Worm (Caenorhabditis elegans) whole organism, L1 larva: ENCODE measurements around the gene C56C10.7.

Source experiments
- C16A3.4 ChIP-seq: fragments of 150-350 bp; optimal IDR thresholded peaks from 2 replicates; lab custom pipeline; 2014; ENCODE audit warnings: missing biosample characterization, missing genetic modification characterization
- F16B12.6 ChIP-seq: fragments of 150-350 bp; optimal IDR thresholded peaks from 2 replicates; lab custom pipeline; 2014; ENCODE audit warnings: missing biosample characterization, missing genetic modification characterization
- aha-1 ChIP-seq: fragments of 150-350 bp; optimal IDR thresholded peaks from 2 replicates; lab custom pipeline; 2014; ENCODE audit warnings: missing biosample characterization, missing genetic modification characterization
- aly-2 ChIP-seq: fragments of 150-350 bp; optimal IDR thresholded peaks from 2 replicates; lab custom pipeline; 2014; ENCODE audit warnings: missing biosample characterization, missing genetic modification characterization
- ama-1 ChIP-seq: fragments of 150-350 bp; optimal IDR thresholded peaks from 2 replicates; lab custom pipeline; 2014
- blmp-1 ChIP-seq: fragments of 150-350 bp; optimal IDR thresholded peaks from 2 replicates; lab custom pipeline; 2014; ENCODE audit warnings: missing biosample characterization, missing genetic modification characterization
- ceh-63 ChIP-seq: fragments of 200-800 bp; sonication (Bioruptor generic); optimal IDR thresholded peaks from 2 replicates; lab custom pipeline; 2018; ENCODE audit warnings: mild to moderate bottlenecking, missing genetic modification characterization, missing compliant biosample characterization
- ceh-8 ChIP-seq: fragments of 200-800 bp; sonication (Bioruptor generic); optimal IDR thresholded peaks from 2 replicates; lab custom pipeline; 2018; ENCODE audit warnings: mild to moderate bottlenecking, missing genetic modification characterization, moderate library complexity, missing compliant biosample characterization
- ceh-82 ChIP-seq, 3 experiments: fragments of 150-350 bp in 1 of 3; sonication (generic microtip) in 2 of 3; optimal IDR thresholded peaks; 2 replicates each; lab custom pipeline; 2014 to 2017; ENCODE audit warnings: missing biosample characterization in 3 of 3, missing genetic modification characterization in 3 of 3
- dsc-1 ChIP-seq: sonication (generic microtip); optimal IDR thresholded peaks from 2 replicates; lab custom pipeline; 2016; ENCODE audit warnings: mild to moderate bottlenecking, missing genetic modification characterization, missing compliant biosample characterization
- efl-1 ChIP-seq, 4 experiments: fragments of 150-350 bp; optimal IDR thresholded peaks in 3 of 4; peaks in 1 of 4; 1 replicate in 1 of 4; 2 replicates in 3 of 4; lab custom pipeline; 2014; ENCODE audit warnings: missing biosample characterization in 2 of 4, missing genetic modification characterization in 2 of 4, missing genetic modification reagents in 2 of 4
- egl-13 ChIP-seq: sonication (generic microtip); optimal IDR thresholded peaks from 2 replicates; lab custom pipeline; 2016; ENCODE audit warnings: missing genotype, missing genetic modification reagents, missing genetic modification characterization, missing compliant biosample characterization
- egl-27 ChIP-seq, 2 experiments: fragments of 150-350 bp in 1 of 2; sonication (generic microtip); optimal IDR thresholded peaks; 3 replicates each; lab custom pipeline; 2017 to 2018; ENCODE audit warnings: missing biosample characterization in 2 of 2, missing genetic modification characterization in 2 of 2, missing genetic modification reagents in 2 of 2
- fkh-10 ChIP-seq: sonication (generic microtip); optimal IDR thresholded peaks from 2 replicates; lab custom pipeline; 2017; ENCODE audit warnings: missing biosample characterization, missing genetic modification reagents, missing genetic modification characterization
- fkh-8 ChIP-seq: sonication (generic microtip); optimal IDR thresholded peaks from 2 replicates; lab custom pipeline; 2016; ENCODE audit warnings: mild to moderate bottlenecking, missing genetic modification characterization, missing compliant biosample characterization
- fos-1 ChIP-seq: fragments of 150-350 bp; optimal IDR thresholded peaks from 2 replicates; lab custom pipeline; 2014; ENCODE audit warnings: missing biosample characterization, missing genetic modification characterization
- hlh-17 ChIP-seq: fragments of 200-800 bp; sonication (Bioruptor generic); optimal IDR thresholded peaks from 2 replicates; lab custom pipeline; 2018; ENCODE audit warnings: missing genetic modification characterization, mild to moderate bottlenecking, missing compliant biosample characterization, moderate library complexity, borderline replicate concordance
- irx-1 ChIP-seq: sonication (generic microtip); optimal IDR thresholded peaks from 2 replicates; lab custom pipeline; 2016; ENCODE audit warnings: missing genetic modification characterization, missing compliant biosample characterization
- jun-1 ChIP-seq: fragments of 150-350 bp; optimal IDR thresholded peaks from 2 replicates; lab custom pipeline; 2014; ENCODE audit warnings: missing biosample characterization, missing genetic modification reagents, missing genetic modification characterization
- lin-13 ChIP-seq: fragments of 150-350 bp; optimal IDR thresholded peaks from 2 replicates; lab custom pipeline; 2014; ENCODE audit warnings: missing biosample characterization, missing genetic modification reagents, missing genetic modification characterization
- lir-3 ChIP-seq: sonication (generic microtip); optimal IDR thresholded peaks from 2 replicates; lab custom pipeline; 2016; ENCODE audit warnings: mild to moderate bottlenecking, missing genetic modification characterization, moderate library complexity, missing compliant biosample characterization; ENCODE audit not compliant: poor library complexity
- lsy-2 ChIP-seq, 2 experiments: fragments of 150-350 bp; optimal IDR thresholded peaks; 2 replicates each; lab custom pipeline; 2014; ENCODE audit warnings: missing biosample characterization in 2 of 2, missing genetic modification characterization in 2 of 2
- mab-9 ChIP-seq: fragments of 200-800 bp; sonication (Bioruptor generic); IDR thresholded peaks from 2 replicates; pipeline ENCODE4 v1.3.6; 2022; ENCODE audit warnings: missing genetic modification reagents, missing genetic modification characterization, missing compliant biosample characterization
- mdl-1 ChIP-seq, 2 experiments: fragments of 150-350 bp; optimal IDR thresholded peaks; 2 replicates each; lab custom pipeline; 2014 to 2017; ENCODE audit warnings: missing biosample characterization in 2 of 2, missing genetic modification characterization in 2 of 2, inconsistent platforms in 1 of 2
- mef-2 ChIP-seq: fragments of 150-350 bp; optimal IDR thresholded peaks from 2 replicates; lab custom pipeline; 2014; ENCODE audit warnings: missing biosample characterization, missing genetic modification characterization
- nhr-11 ChIP-seq: fragments of 150-350 bp; optimal IDR thresholded peaks from 2 replicates; lab custom pipeline; 2014; ENCODE audit warnings: missing biosample characterization, missing genetic modification characterization
- nhr-12 ChIP-seq: sonication (generic microtip); optimal IDR thresholded peaks from 2 replicates; lab custom pipeline; 2017; ENCODE audit warnings: missing biosample characterization, missing genetic modification characterization
- nhr-19 ChIP-seq: fragments of 200-800 bp; sonication (Bioruptor generic); conservative IDR thresholded peaks from 2 replicates; pipeline ENCODE4 v1.3.6; 2022; ENCODE audit warnings: missing genetic modification characterization, missing compliant biosample characterization
- nhr-20 ChIP-seq: sonication (generic microtip); optimal IDR thresholded peaks from 2 replicates; lab custom pipeline; 2016; ENCODE audit warnings: mild to moderate bottlenecking, missing genetic modification characterization, missing compliant biosample characterization
- nhr-237 ChIP-seq: fragments of 150-350 bp; optimal IDR thresholded peaks from 2 replicates; lab custom pipeline; 2014; ENCODE audit warnings: missing biosample characterization, missing genetic modification characterization
- nhr-71 ChIP-seq: sonication (generic microtip); optimal IDR thresholded peaks from 2 replicates; lab custom pipeline; 2016; ENCODE audit warnings: mild to moderate bottlenecking, missing genetic modification characterization, moderate library complexity, missing compliant biosample characterization
- nhr-77 ChIP-seq: fragments of 150-350 bp; optimal IDR thresholded peaks from 2 replicates; lab custom pipeline; 2014; ENCODE audit warnings: missing biosample characterization, missing genetic modification characterization
- nhr-84 ChIP-seq: sonication (generic microtip); optimal IDR thresholded peaks from 2 replicates; lab custom pipeline; 2017; ENCODE audit warnings: missing biosample characterization, missing genetic modification characterization
- nhr-85 ChIP-seq: sonication (generic microtip); peaks from one replicate; lab custom pipeline; 2016; ENCODE audit warnings: missing genetic modification characterization, inconsistent platforms, missing compliant biosample characterization
- nhr-90 ChIP-seq: sonication (generic microtip); optimal IDR thresholded peaks from 2 replicates; lab custom pipeline; 2016; ENCODE audit warnings: mild to moderate bottlenecking, missing genetic modification characterization, missing compliant biosample characterization; ENCODE audit not compliant: poor library complexity
- pag-3 ChIP-seq: sonication (generic microtip); optimal IDR thresholded peaks from 2 replicates; lab custom pipeline; 2017; ENCODE audit warnings: missing genetic modification characterization, mild to moderate bottlenecking, missing compliant biosample characterization, antibody characterized with exemption, borderline replicate concordance; ENCODE audit not compliant: insufficient read depth
- pqm-1 ChIP-seq: sonication (generic microtip); optimal IDR thresholded peaks from 3 replicates; lab custom pipeline; 2017; ENCODE audit warnings: missing biosample characterization, missing genetic modification characterization
- rnt-1 ChIP-seq: sonication (generic microtip); optimal IDR thresholded peaks from 2 replicates; lab custom pipeline; 2016; ENCODE audit warnings: mild to moderate bottlenecking, missing genetic modification characterization, moderate library complexity, missing compliant biosample characterization
- skn-1 ChIP-seq: fragments of 150-350 bp; optimal IDR thresholded peaks from 2 replicates; lab custom pipeline; 2014; ENCODE audit warnings: missing biosample characterization, missing genetic modification characterization
- snpc-4 ChIP-seq: fragments of 150-350 bp; optimal IDR thresholded peaks from 2 replicates; lab custom pipeline; 2014; ENCODE audit warnings: missing biosample characterization, missing genetic modification characterization
- snu-23 ChIP-seq: sonication (generic microtip); optimal IDR thresholded peaks from 2 replicates; lab custom pipeline; 2016; ENCODE audit warnings: missing genetic modification characterization, missing compliant biosample characterization
- sox-4 ChIP-seq: sonication (generic microtip); optimal IDR thresholded peaks from 2 replicates; lab custom pipeline; 2016; ENCODE audit warnings: missing genetic modification characterization, missing compliant biosample characterization
- sptf-1 ChIP-seq: fragments of 150-350 bp; optimal IDR thresholded peaks from 2 replicates; lab custom pipeline; 2014; ENCODE audit warnings: missing biosample characterization, missing genetic modification characterization
- sup-37 ChIP-seq: fragments of 200-800 bp; sonication (Bioruptor generic); optimal IDR thresholded peaks from 2 replicates; lab custom pipeline; 2018; ENCODE audit warnings: mild to moderate bottlenecking, missing genetic modification characterization, missing compliant biosample characterization
- swsn-7 ChIP-seq: sonication (generic microtip); optimal IDR thresholded peaks from 2 replicates; lab custom pipeline; 2016; ENCODE audit warnings: missing genetic modification characterization, missing compliant biosample characterization
- tbx-2 ChIP-seq: sonication (generic microtip); optimal IDR thresholded peaks from 2 replicates; lab custom pipeline; 2016; ENCODE audit warnings: missing genetic modification characterization, missing compliant biosample characterization
- tlp-1 ChIP-seq: fragments of 150-350 bp; optimal IDR thresholded peaks from 2 replicates; lab custom pipeline; 2014; ENCODE audit warnings: missing biosample characterization, missing genetic modification characterization
- unc-30 ChIP-seq: sonication (generic microtip); optimal IDR thresholded peaks from 2 replicates; lab custom pipeline; 2017; ENCODE audit warnings: missing biosample characterization, missing genetic modification characterization
- unc-62 ChIP-seq: fragments of 150-350 bp; optimal IDR thresholded peaks from 2 replicates; lab custom pipeline; 2014; ENCODE audit warnings: missing biosample characterization, missing genetic modification reagents, missing genetic modification characterization
- vab-15 ChIP-seq: sonication (generic microtip); optimal IDR thresholded peaks from 2 replicates; lab custom pipeline; 2017; ENCODE audit warnings: missing genotype, mild to moderate bottlenecking, missing genetic modification characterization, missing compliant biosample characterization
- xbp-1 ChIP-seq: sonication (generic microtip); optimal IDR thresholded peaks from 2 replicates; lab custom pipeline; 2016; ENCODE audit warnings: missing genetic modification characterization, missing compliant biosample characterization
- zag-1 ChIP-seq: fragments of 150-350 bp; optimal IDR thresholded peaks from 2 replicates; lab custom pipeline; 2014; ENCODE audit warnings: missing biosample characterization, missing genetic modification characterization
- zip-4 ChIP-seq: fragments of 200-800 bp; sonication (Bioruptor generic); optimal IDR thresholded peaks from 2 replicates; lab custom pipeline; 2018; ENCODE audit warnings: mild to moderate bottlenecking, missing genetic modification characterization, moderate library complexity, missing compliant biosample characterization
- ztf-4 ChIP-seq: fragments of 150-350 bp; optimal IDR thresholded peaks from 2 replicates; lab custom pipeline; 2014; ENCODE audit warnings: missing biosample characterization, missing genetic modification characterization

C56C10.7 gene

DNA sequence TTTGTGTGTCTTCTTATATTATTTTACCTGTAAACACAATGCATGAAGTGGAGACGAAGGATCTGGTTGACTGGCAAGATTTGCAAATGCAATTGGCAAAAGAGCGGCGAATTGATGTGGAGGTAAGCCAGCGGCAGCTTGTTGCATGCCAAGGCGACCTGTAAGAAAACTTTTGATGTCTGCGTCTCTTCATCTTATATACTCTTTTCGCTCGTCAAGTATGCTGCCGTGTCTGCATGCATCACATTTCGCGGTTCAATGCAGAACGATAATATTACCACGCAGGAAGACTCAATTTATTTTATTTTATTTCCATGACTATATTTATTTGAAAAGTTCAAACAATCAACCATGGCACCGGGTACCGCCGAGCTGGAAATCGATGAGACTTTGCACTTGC, 13.6 kb upstream of the C56C10.7 start, which contains the start of gene vps-33.2 (continued):
- no peak for TF ChIP-seq lir-3 (tag; lab: Kevin White, UChicago)
- no peak for TF ChIP-seq sox-4 (tag; lab: Kevin White, UChicago)
- TF ChIP-seq snpc-4 (tag; lab: Kevin White, UChicago), result no peak
- no peak for TF ChIP-seq ztf-4 (tag; lab: Kevin White, UChicago)
- peak; percentile 61 to 71 for TF ChIP-seq efl-1 (optimal IDR thresholded peaks at IDR 0.05; lab: Kevin White, UChicago)
- TF ChIP-seq efl-1 (GFP tag; optimal IDR thresholded peaks at IDR 0.05 in 1 of 2; lab: Kevin White, UChicago), result peak; percentile 60 to 95
- TF ChIP-seq F16B12.6 (tag; lab: Kevin White, UChicago), result peak; percentile 95
- peak; percentile 68 for TF ChIP-seq rnt-1
- peak in 1 of 2 experiments; percentile 58 for TF ChIP-seq mdl-1 (tag; optimal IDR thresholded peaks at IDR 0.05; lab: Kevin White, UChicago)
- TF ChIP-seq nhr-237 (tag; lab: Kevin White, UChicago), result no peak
- no peak for TF ChIP-seq pqm-1 (tag; lab: Kevin White, UChicago)
- peak; percentile 57 for TF ChIP-seq nhr-20 (tag; lab: Kevin White, UChicago)
- TF ChIP-seq unc-30 (tag; lab: Kevin White, UChicago), result no peak
- TF ChIP-seq skn-1 (tag; lab: Kevin White, UChicago), result no peak
- no peak for TF ChIP-seq mab-9 (GFP tag; lab: Robert Waterston, UW)
- TF ChIP-seq snu-23 (GFP tag; lab: Kevin White, UChicago), result peak; percentile 60
- TF ChIP-seq blmp-1 (tag; lab: Kevin White, UChicago), result peak; percentile 4
- TF ChIP-seq aha-1, result no peak
- TF ChIP-seq hlh-17 (GFP tag; lab: Kevin White, UChicago), result no peak
- TF ChIP-seq lsy-2 (tag; optimal IDR thresholded peaks at IDR 0.05; lab: Kevin White, UChicago), result peak; percentile 55 to 61
- TF ChIP-seq irx-1 (tag; lab: Kevin White, UChicago), result peak; percentile 8
- TF ChIP-seq zag-1 (tag; lab: Kevin White, UChicago), result no peak
- TF ChIP-seq unc-62 (GFP tag; lab: Kevin White, UChicago), result no peak
- TF ChIP-seq tlp-1 (tag; lab: Kevin White, UChicago), result no peak
- TF ChIP-seq sup-37, result no peak
- TF ChIP-seq lin-13 (GFP tag; lab: Kevin White, UChicago), result no peak
- TF ChIP-seq ama-1 (lab: Kevin White, UChicago), result no peak
- no peak for TF ChIP-seq sptf-1 (tag; lab: Kevin White, UChicago)
- peak; percentile 68 for TF ChIP-seq nhr-71
- no peak for TF ChIP-seq fkh-10
- no peak for TF ChIP-seq aly-2 (tag; lab: Kevin White, UChicago)
- peak; percentile 61 for TF ChIP-seq swsn-7
- no peak for TF ChIP-seq fkh-8
- TF ChIP-seq ceh-63, result no peak
- peak; percentile 42 for TF ChIP-seq fos-1 (tag; lab: Kevin White, UChicago)
- no peak for TF ChIP-seq zip-4 (GFP tag; lab: Kevin White, UChicago)
- TF ChIP-seq egl-13 (tag; lab: Kevin White, UChicago), result no peak
- TF ChIP-seq nhr-90 (tag; lab: Kevin White, UChicago), result peak; percentile 0
- no peak for TF ChIP-seq ceh-8
- peak; percentile 25 for TF ChIP-seq pag-3
- no peak for TF ChIP-seq vab-15 (tag; lab: Kevin White, UChicago)
- TF ChIP-seq egl-27 (tag; optimal IDR thresholded peaks at IDR 0.05; lab: Kevin White, UChicago), result no peak
- no peak for TF ChIP-seq nhr-77 (tag; lab: Kevin White, UChicago)
- no peak for TF ChIP-seq C16A3.4
- no peak for TF ChIP-seq nhr-84 (tag; lab: Kevin White, UChicago)
- TF ChIP-seq nhr-19 (GFP tag; lab: Robert Waterston, UW), result peak; percentile 53
- TF ChIP-seq jun-1 (tag; lab: Kevin White, UChicago), result no peak
- TF ChIP-seq dsc-1 (tag; lab: Kevin White, UChicago), result peak; percentile 36
- peak; percentile 33 for TF ChIP-seq xbp-1 (tag; lab: Kevin White, UChicago)
- TF ChIP-seq mef-2, result no peak
- no peak for TF ChIP-seq nhr-11 (tag; lab: Kevin White, UChicago)
- TF ChIP-seq nhr-85 (tag; lab: Kevin White, UChicago), result peak; percentile 57
- peak in 2 of 3 experiments; percentile 6 to 32 for TF ChIP-seq ceh-82 (tag; optimal IDR thresholded peaks at IDR 0.05; lab: Kevin White, UChicago)
- TF ChIP-seq tbx-2 (tag; lab: Kevin White, UChicago), result peak; percentile 63
- TF ChIP-seq nhr-12 (tag; lab: Kevin White, UChicago), result no peak
